Fruit fly (Drosophila melanogaster) whole organism, embryonic: Measurements from ENCODE around the gene CG12951.

Source experiments
- CG1233 ChIP-seq: fragments of 200-800 bp; sonication (Bioruptor generic); optimal IDR thresholded peaks from 4 replicates; lab custom pipeline; 2018; ENCODE audit warnings: missing biosample characterization, mild to moderate bottlenecking, missing genetic modification characterization
- CG12744 ChIP-seq: fragments of 200-800 bp; sonication (Bioruptor generic); optimal IDR thresholded peaks from 2 replicates; lab custom pipeline; 2016; ENCODE audit warnings: missing biosample characterization, missing genetic modification characterization
- CG12769 ChIP-seq: fragments of 200-800 bp; sonication (Bioruptor generic); optimal IDR thresholded peaks from 2 replicates; lab custom pipeline; 2019; ENCODE audit warnings: missing biosample characterization, mild to moderate bottlenecking, missing genetic modification characterization, moderate library complexity
- CG17359 ChIP-seq: fragments of 200-800 bp; sonication (Bioruptor generic); optimal IDR thresholded peaks from 3 replicates; lab custom pipeline; 2018; ENCODE audit warnings: missing biosample characterization, mild to moderate bottlenecking, missing genetic modification characterization, moderate library complexity
- CG17568 ChIP-seq: fragments of 200-800 bp; sonication (Bioruptor generic); optimal IDR thresholded peaks from 2 replicates; lab custom pipeline; 2018; ENCODE audit warnings: missing biosample characterization, mild to moderate bottlenecking, missing genetic modification characterization, moderate library complexity
- CG17612 ChIP-seq: fragments of 200-800 bp; sonication (Bioruptor generic); IDR thresholded peaks from 2 replicates; pipeline ENCODE4 v1.3.6; 2022; ENCODE audit warnings: missing biosample characterization, missing genetic modification characterization
- CG18476 ChIP-seq: fragments of 200-800 bp; sonication (Bioruptor generic); optimal IDR thresholded peaks from 2 replicates; lab custom pipeline; 2016; ENCODE audit warnings: missing biosample characterization, mild to moderate bottlenecking, missing genetic modification characterization
- CG18599 ChIP-seq: fragments of 200-800 bp; sonication (Bioruptor generic); optimal IDR thresholded peaks from 3 replicates; lab custom pipeline; 2017; ENCODE audit warnings: missing biosample characterization, missing genetic modification characterization, mild to moderate bottlenecking, moderate library complexity, missing genetic modification reagents
- CG30020 ChIP-seq: fragments of 200-800 bp; optimal IDR thresholded peaks from 2 replicates; lab custom pipeline; 2019; ENCODE audit warnings: missing biosample characterization, mild to moderate bottlenecking, missing genetic modification characterization, moderate library complexity
- CG3726 ChIP-seq: fragments of 200-800 bp; sonication (Bioruptor generic); IDR thresholded peaks from 3 replicates; pipeline ENCODE4, ENCODE4 v1.3.6; 2022; ENCODE audit warnings: missing biosample characterization, missing genetic modification characterization
- CG42726 ChIP-seq: fragments of 200-800 bp; sonication (Bioruptor generic); IDR thresholded peaks from 2 replicates; pipeline ENCODE4 v1.3.6; 2022; ENCODE audit warnings: missing biosample characterization, missing genetic modification characterization; ENCODE audit not compliant: partially characterized antibody
- CG43689 ChIP-seq: fragments of 200-800 bp; sonication (Bioruptor generic); IDR thresholded peaks from 2 replicates; pipeline ENCODE4 v1.3.6; 2022; ENCODE audit warnings: missing biosample characterization, missing genetic modification characterization
- CG4404 ChIP-seq: fragments of 200-800 bp; sonication (Bioruptor generic); IDR thresholded peaks from 2 replicates; pipeline ENCODE4 v1.3.6; 2022; ENCODE audit warnings: missing biosample characterization, missing genetic modification characterization
- CG4424 ChIP-seq: fragments of 200-800 bp; sonication (Bioruptor generic); optimal IDR thresholded peaks from 3 replicates; lab custom pipeline; 2016; ENCODE audit warnings: missing biosample characterization, missing genetic modification characterization
- CG4854 ChIP-seq: fragments of 200-800 bp; sonication (Bioruptor generic); optimal IDR thresholded peaks from 2 replicates; lab custom pipeline; 2016; ENCODE audit warnings: missing biosample characterization, missing genetic modification characterization, inconsistent platforms
- CG7357 ChIP-seq: fragments of 200-800 bp; sonication (Bioruptor generic); IDR thresholded peaks from 3 replicates; pipeline ENCODE4 v1.3.6; 2022; ENCODE audit warnings: missing biosample characterization, missing genetic modification characterization
- CG7372 ChIP-seq: fragments of 200-800 bp; sonication (Bioruptor generic); IDR thresholded peaks from 2 replicates; pipeline ENCODE4 v1.3.6; 2022; ENCODE audit warnings: missing biosample characterization, missing genetic modification characterization
- Deaf1 ChIP-seq: fragments of 200-800 bp; optimal IDR thresholded peaks from 3 replicates; lab custom pipeline; 2019; ENCODE audit warnings: missing biosample characterization, mild to moderate bottlenecking, missing genetic modification characterization, moderate library complexity
- Dref ChIP-seq: fragments of 200-800 bp; sonication (Bioruptor generic); IDR thresholded peaks from 2 replicates; pipeline ENCODE4 v1.3.6; 2022; ENCODE audit warnings: missing biosample characterization, missing genetic modification characterization
- E2f2 ChIP-seq: fragments of 200-800 bp; sonication (Bioruptor generic); IDR thresholded peaks from 2 replicates; pipeline ENCODE4 v1.3.6; 2022; ENCODE audit warnings: missing biosample characterization, missing genetic modification characterization
- Hand ChIP-seq: fragments of 200-800 bp; sonication (Bioruptor generic); optimal IDR thresholded peaks from 2 replicates; lab custom pipeline; 2017; ENCODE audit warnings: mild to moderate bottlenecking, missing biosample characterization, missing genetic modification reagents, missing genetic modification characterization
- Hey ChIP-seq: fragments of 200-800 bp; sonication (Bioruptor generic); optimal IDR thresholded peaks from 3 replicates; lab custom pipeline; 2018; ENCODE audit warnings: missing biosample characterization, mild to moderate bottlenecking, missing genetic modification characterization
- Hsf ChIP-seq: fragments of 200-800 bp; sonication (Bioruptor generic); optimal IDR thresholded peaks from 3 replicates; lab custom pipeline; 2016; ENCODE audit warnings: missing biosample characterization, missing genetic modification characterization
- Jarid2 ChIP-seq: fragments of 200-800 bp; sonication (Bioruptor generic); optimal IDR thresholded peaks from 3 replicates; lab custom pipeline; 2017; ENCODE audit warnings: mild to moderate bottlenecking, missing biosample characterization, missing genetic modification reagents, missing genetic modification characterization
- Lpt ChIP-seq: fragments of >200 bp; optimal IDR thresholded peaks from 2 replicates; lab custom pipeline; 2018; ENCODE audit warnings: missing biosample characterization, missing genetic modification characterization
- Mes4 ChIP-seq: fragments of 200-800 bp; sonication (Bioruptor generic); optimal IDR thresholded peaks from 2 replicates; lab custom pipeline; 2016; ENCODE audit warnings: missing biosample characterization, missing genetic modification characterization
- NK7.1 ChIP-seq: fragments of 200-800 bp; sonication (Bioruptor generic); optimal IDR thresholded peaks from 3 replicates; lab custom pipeline; 2016; ENCODE audit warnings: missing biosample characterization, missing genetic modification characterization
- Nf-YB ChIP-seq: fragments of 200-800 bp; sonication (Bioruptor generic); optimal IDR thresholded peaks from 3 replicates; lab custom pipeline; 2019; ENCODE audit warnings: missing biosample characterization, mild to moderate bottlenecking, missing genetic modification characterization, moderate library complexity
- Nf-YC ChIP-seq: fragments of 200-800 bp; optimal IDR thresholded peaks from 3 replicates; lab custom pipeline; 2019; ENCODE audit warnings: missing biosample characterization, mild to moderate bottlenecking, missing genetic modification characterization, moderate library complexity
- Spps ChIP-seq: fragments of 200-800 bp; sonication (Bioruptor generic); optimal IDR thresholded peaks from 2 replicates; lab custom pipeline; 2018; ENCODE audit warnings: missing biosample characterization, mild to moderate bottlenecking, missing genetic modification characterization
- ase ChIP-seq: fragments of 200-800 bp; sonication (Bioruptor generic); IDR thresholded peaks from 3 replicates; pipeline ENCODE4 v1.3.6; 2022; ENCODE audit warnings: missing biosample characterization, missing genetic modification characterization
- btn ChIP-seq: fragments of 200-800 bp; sonication (Bioruptor generic); optimal IDR thresholded peaks from 2 replicates; lab custom pipeline; 2016; ENCODE audit warnings: missing biosample characterization, missing genetic modification characterization
- cg ChIP-seq: fragments of 200-800 bp; sonication (Bioruptor generic); optimal IDR thresholded peaks from 3 replicates; lab custom pipeline; 2019; ENCODE audit warnings: missing biosample characterization, mild to moderate bottlenecking, missing genetic modification characterization, moderate library complexity
- chif ChIP-seq, 2 experiments: fragments of 200-800 bp; sonication (Bioruptor generic); optimal IDR thresholded peaks; 3 replicates each; lab custom pipeline; 2016; ENCODE audit warnings: missing biosample characterization in 2 of 2, missing genetic modification characterization in 2 of 2
- chinmo ChIP-seq: fragments of 200-800 bp; sonication (Bioruptor generic); IDR thresholded peaks from 4 replicates; pipeline ENCODE4 v1.3.6; 2022; ENCODE audit warnings: missing biosample characterization, missing genetic modification characterization; ENCODE audit not compliant: partially characterized antibody
- esg ChIP-seq: fragments of 200-800 bp; sonication (Bioruptor generic); conservative IDR thresholded peaks from 2 replicates; pipeline ENCODE4 v1.3.6; 2022; ENCODE audit warnings: missing biosample characterization, missing genetic modification characterization
- ewg ChIP-seq: fragments of 200-800 bp; sonication (Bioruptor generic); optimal IDR thresholded peaks from 3 replicates; lab custom pipeline; 2017; ENCODE audit warnings: mild to moderate bottlenecking, missing biosample characterization, missing genetic modification reagents, missing genetic modification characterization
- ftz-f1 ChIP-seq: fragments of 200-800 bp; sonication (Bioruptor generic); optimal IDR thresholded peaks from 2 replicates; lab custom pipeline; 2016; ENCODE audit warnings: missing biosample characterization, missing genetic modification characterization
- gcm ChIP-seq: fragments of 200-800 bp; sonication (Bioruptor generic); optimal IDR thresholded peaks from 2 replicates; lab custom pipeline; 2019; ENCODE audit warnings: missing biosample characterization, mild to moderate bottlenecking, missing genetic modification characterization, moderate library complexity
- gsb-n ChIP-seq: fragments of 200-800 bp; sonication (Bioruptor generic); optimal IDR thresholded peaks from 3 replicates; lab custom pipeline; 2018; ENCODE audit warnings: missing biosample characterization, mild to moderate bottlenecking, missing genetic modification characterization
- insv ChIP-seq, 2 experiments: fragments of 200-800 bp; sonication (Bioruptor generic); optimal IDR thresholded peaks; 3 replicates each; lab custom pipeline; 2016 to 2018; ENCODE audit warnings: missing biosample characterization in 2 of 2, missing genetic modification characterization in 2 of 2
- lmd ChIP-seq: fragments of 200-800 bp; sonication (Bioruptor generic); IDR thresholded peaks from 2 replicates; pipeline ENCODE4 v1.3.6; 2022; ENCODE audit warnings: missing biosample characterization, missing genetic modification characterization
- mirr ChIP-seq: fragments of 200-800 bp; sonication (Bioruptor generic); optimal IDR thresholded peaks from 3 replicates; lab custom pipeline; 2018; ENCODE audit warnings: missing biosample characterization, mild to moderate bottlenecking, missing genetic modification characterization
- psq ChIP-seq: fragments of 200-800 bp; sonication (Bioruptor generic); optimal IDR thresholded peaks from 2 replicates; lab custom pipeline; 2017; ENCODE audit warnings: missing biosample characterization, missing genetic modification characterization
- ro ChIP-seq: fragments of 200-800 bp; sonication (Bioruptor generic); IDR thresholded peaks from 2 replicates; pipeline ENCODE4 v1.3.6; 2022; ENCODE audit warnings: missing biosample characterization, missing genetic modification characterization
- sens ChIP-seq: fragments of 200-800 bp; sonication (Bioruptor generic); peaks from one replicate; lab custom pipeline; 2016; ENCODE audit warnings: missing biosample characterization, missing genetic modification characterization
- sisA ChIP-seq: fragments of 200-800 bp; sonication (Bioruptor generic); IDR thresholded peaks from 2 replicates; pipeline ENCODE4 v1.3.6; 2022; ENCODE audit warnings: missing biosample characterization, missing genetic modification characterization
- sqz ChIP-seq: fragments of 200-800 bp; sonication (Bioruptor generic); optimal IDR thresholded peaks from 3 replicates; lab custom pipeline; 2018; ENCODE audit warnings: missing biosample characterization, mild to moderate bottlenecking, missing genetic modification characterization
- toy ChIP-seq: fragments of 200-800 bp; sonication (Bioruptor generic); IDR thresholded peaks from 2 replicates; pipeline ENCODE4 v1.3.6; 2022; ENCODE audit warnings: missing biosample characterization, missing genetic modification characterization
- vvl ChIP-seq: fragments of 200-800 bp; sonication (Bioruptor generic); IDR thresholded peaks from 2 replicates; pipeline ENCODE4 v1.3.6; 2022; ENCODE audit warnings: missing biosample characterization, missing genetic modification characterization
- zfh2 ChIP-seq: fragments of 200-800 bp; sonication (Bioruptor generic); optimal IDR thresholded peaks from 2 replicates; lab custom pipeline; 2016; ENCODE audit warnings: missing biosample characterization, missing genetic modification characterization

Gene CG12951

DNA sequence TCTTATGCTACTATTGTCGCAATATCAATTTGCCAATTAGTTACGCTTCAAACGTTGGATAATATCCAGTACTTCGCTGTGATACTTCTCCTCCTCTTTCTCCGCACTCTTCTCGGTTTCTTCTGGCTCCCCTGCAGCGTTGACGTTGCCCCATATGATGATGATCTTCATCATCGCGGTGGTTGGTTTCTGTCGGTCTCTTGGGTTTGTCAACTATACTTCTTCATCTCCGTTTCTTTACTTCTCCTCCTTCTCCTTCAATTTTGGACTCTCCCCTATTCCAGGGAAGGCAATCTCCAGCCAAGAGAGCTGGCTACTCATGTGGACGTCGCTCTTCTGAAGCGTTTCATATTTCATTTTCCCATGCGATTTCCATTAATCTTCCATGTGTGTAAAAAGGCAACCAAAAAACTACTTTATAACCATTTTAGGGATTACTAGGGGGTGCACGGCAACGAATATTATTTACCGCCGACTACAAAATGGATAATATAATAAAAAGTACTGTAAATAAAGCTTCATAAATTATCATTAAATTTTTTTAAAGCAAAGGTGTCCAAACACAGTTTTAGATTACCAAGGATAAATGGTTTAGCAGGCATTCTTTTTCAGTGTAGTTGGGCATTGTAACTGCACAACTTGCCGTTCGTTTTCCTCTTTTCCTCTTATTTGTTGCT is 17.7 kb upstream of the CG12951 start (continued):
- TF ChIP-seq CG18599 (GFP tag; lab: Kevin White, UChicago) (peak; percentile 46), chif (GFP tag; optimal IDR thresholded peaks at IDR 0.05; lab: Kevin White, UChicago) (peak in 1 of 2 experiments; percentile 5), gcm (GFP tag; lab: Kevin White, UChicago) (peak; percentile 3), CG43689 (no peak), CG4404 (GFP tag; lab: Robert Waterston, UW) (peak; percentile 44; the same call in 1 of the 2 replicates), mirr (GFP tag; lab: Kevin White, UChicago) (no peak), cg (GFP tag; lab: Kevin White, UChicago) (no peak), esg (no peak), CG17568 (GFP tag; lab: Kevin White, UChicago) (peak; percentile 40), E2f2 (GFP tag; lab: Robert Waterston, UW) (peak; percentile 10; the same call in 1 of the 2 replicates), sisA (GFP tag; lab: Robert Waterston, UW) (no peak), NK7.1 (GFP tag; lab: Kevin White, UChicago) (no peak), CG4424 (GFP tag; lab: Kevin White, UChicago) (peak; percentile 43), Deaf1 (tag; lab: Kevin White, UChicago) (no peak), ro (no peak), Nf-YC (tag; lab: Kevin White, UChicago) (no peak), CG12744 (GFP tag; lab: Kevin White, UChicago) (no peak), CG30020 (tag; lab: Kevin White, UChicago) (no peak), CG7372 (GFP tag; lab: Robert Waterston, UW) (no peak), Spps (tag; lab: Kevin White, UChicago) (no peak), vvl (GFP tag; lab: Robert Waterston, UW) (no peak), ase (GFP tag; lab: Robert Waterston, UW) (no peak), CG1233 (GFP tag; lab: Kevin White, UChicago) (no peak), Hsf (GFP tag; lab: Kevin White, UChicago) (peak; percentile 7), ftz-f1 (no peak), CG17359 (no peak), chinmo (GFP tag; lab: Robert Waterston, UW) (no peak), CG4854 (GFP tag; lab: Kevin White, UChicago) (no peak), gsb-n (tag; lab: Kevin White, UChicago) (no peak), Hand (GFP tag; lab: Kevin White, UChicago) (no peak), Hey (tag; lab: Kevin White, UChicago) (no peak), CG17612 (GFP tag; lab: Robert Waterston, UW) (no peak), insv (GFP tag; optimal IDR thresholded peaks at IDR 0.05; lab: Kevin White, UChicago) (no peak), Dref (GFP tag; lab: Robert Waterston, UW) (no peak), CG12769 (tag; lab: Kevin White, UChicago) (no peak), Mes4 (GFP tag; lab: Kevin White, UChicago) (no peak), CG3726 (GFP tag; lab: Robert Waterston, UW) (no peak), ewg (GFP tag; lab: Kevin White, UChicago) (no peak), toy (GFP tag; lab: Robert Waterston, UW) (no peak), Jarid2 (GFP tag; lab: Kevin White, UChicago) (no peak), sqz (GFP tag; lab: Kevin White, UChicago) (no peak), Nf-YB (no peak), sens (GFP tag; lab: Kevin White, UChicago) (peak; percentile 47), CG18476 (no peak), Lpt (no peak), CG7357 (GFP tag; lab: Robert Waterston, UW) (no peak), btn (GFP tag; lab: Kevin White, UChicago) (no peak), zfh2 (GFP tag; lab: Kevin White, UChicago) (no peak), psq (GFP tag; lab: Kevin White, UChicago) (peak; percentile 4), lmd (GFP tag; lab: Robert Waterston, UW) (0 out of 2 replicates have a peak, but pooled peaks have one; percentile 9), CG42726 (GFP tag; lab: Robert Waterston, UW) (no peak)
